Worm (Caenorhabditis elegans): ENCODE data around the gene best-5.

DNA sequence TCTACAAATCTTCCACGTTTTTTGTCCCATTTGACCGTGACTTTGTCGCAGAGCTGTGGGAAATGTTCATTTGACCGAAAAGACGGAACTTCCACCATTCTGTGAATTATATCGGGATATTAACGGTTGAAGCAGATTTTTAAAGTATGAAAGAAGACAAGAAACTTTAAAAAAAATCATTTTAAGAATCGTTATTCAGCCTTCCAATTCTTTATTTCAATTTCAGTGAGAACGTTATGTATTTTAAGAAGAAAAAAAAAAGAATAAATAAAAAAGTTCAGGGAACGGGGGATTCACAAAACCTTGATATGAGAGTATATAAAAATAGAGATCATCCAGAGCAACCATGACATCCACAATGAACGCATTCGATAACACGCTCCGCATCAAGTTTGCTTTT, 4.4 kb upstream of the best-5 start, which contains the start of gene set-3:
- TF ChIP-seq skn-1 (tag; optimal IDR thresholded peaks at IDR 0.05), result no peak
- no peak for TF ChIP-seq nhr-48 (tag; optimal IDR thresholded peaks at IDR 0.05)
- TF ChIP-seq spr-3 (GFP tag; optimal IDR thresholded peaks at IDR 0.05), result no peak
- no peak for TF ChIP-seq mdl-1 (tag; optimal IDR thresholded peaks at IDR 0.05)
- no peak for TF ChIP-seq ceh-82 (tag; optimal IDR thresholded peaks at IDR 0.05)
- TF ChIP-seq ceh-32 (tag; optimal IDR thresholded peaks at IDR 0.05; ENCODE audit: poor library complexity), result no peak
- TF ChIP-seq Y75B8A.6 (GFP tag; IDR thresholded peaks at IDR 0.05), result no peak
- TF ChIP-seq nhr-237 (tag; optimal IDR thresholded peaks at IDR 0.05), result no peak
- TF ChIP-seq fkh-10 (GFP tag; optimal IDR thresholded peaks at IDR 0.05), result no peak
- no peak for TF ChIP-seq dve-1 (tag; optimal IDR thresholded peaks at IDR 0.05; ENCODE audit: insufficient read depth)
